Worm (Caenorhabditis elegans) whole organism, L4 larva: Measurements from ENCODE around the gene C50E3.6.

ENCODE experiments used
- F26F4.8 ChIP-seq: fragments of 200-800 bp; sonication (Bioruptor generic); conservative IDR thresholded peaks from 2 replicates; pipeline ENCODE4 v1.3.6; 2022; ENCODE audit warnings: missing genetic modification characterization, missing compliant biosample characterization
- R02D3.7 ChIP-seq: fragments of 150-350 bp; sonication (generic microtip); optimal IDR thresholded peaks from 3 replicates; lab custom pipeline; 2014; ENCODE audit warnings: missing biosample characterization, missing genetic modification characterization
- Y105C5A.15 ChIP-seq: fragments of 200-800 bp; sonication (Bioruptor generic); IDR thresholded peaks from 2 replicates; pipeline ENCODE4 v1.3.6; 2022; ENCODE audit warnings: missing genetic modification characterization, missing compliant biosample characterization
- aly-2 ChIP-seq: sonication (generic microtip); optimal IDR thresholded peaks from 2 replicates; lab custom pipeline; 2018; ENCODE audit warnings: missing biosample characterization, missing genetic modification characterization
- ama-1 ChIP-seq: fragments of 150-350 bp; optimal IDR thresholded peaks from 2 replicates; lab custom pipeline; 2014; ENCODE audit warnings: inconsistent platforms, mixed read lengths
- arid-1 ChIP-seq: fragments of 200-800 bp; sonication (Bioruptor generic); conservative IDR thresholded peaks from 2 replicates; pipeline ENCODE4 v1.3.6; 2022; ENCODE audit warnings: missing genetic modification reagents, missing genetic modification characterization, missing compliant biosample characterization
- nhr-11 ChIP-seq: fragments of 150-350 bp; optimal IDR thresholded peaks from 2 replicates; lab custom pipeline; 2014; ENCODE audit warnings: missing biosample characterization, missing genetic modification characterization
- nhr-25 ChIP-seq: sonication (generic microtip); optimal IDR thresholded peaks from 2 replicates; lab custom pipeline; 2017; ENCODE audit warnings: missing genetic modification characterization, mild to moderate bottlenecking, missing compliant biosample characterization, antibody characterized with exemption, moderate library complexity, borderline replicate concordance; ENCODE audit not compliant: insufficient read depth
- nhr-76 ChIP-seq: fragments of 150-350 bp; optimal IDR thresholded peaks from 2 replicates; lab custom pipeline; 2014; ENCODE audit warnings: missing biosample characterization, missing genetic modification characterization
- unc-39 ChIP-seq: sonication (generic microtip); optimal IDR thresholded peaks from 2 replicates; lab custom pipeline; 2017; ENCODE audit warnings: missing biosample characterization, missing genetic modification characterization

- TF ChIP-seq nhr-11 (tag; lab: Kevin White, UChicago) (no peak), ama-1 (lab: Kevin White, UChicago) (no peak), nhr-25 (tag; lab: Kevin White, UChicago) (no peak), R02D3.7 (no peak), Y105C5A.15 (GFP tag; lab: Robert Waterston, UW) (no peak), arid-1 (GFP tag; lab: Robert Waterston, UW) (no peak), unc-39 (no peak), aly-2 (tag; lab: Kevin White, UChicago) (no peak), nhr-76 (tag; lab: Kevin White, UChicago) (no peak), F26F4.8 (GFP tag; lab: Robert Waterston, UW) (no peak)
These were observed 27.4 kb downstream of the C50E3.6 start, which contains the start of gene F19F10.1 for ce11 chrV:7562947-7563346.
